Fruit fly (Drosophila melanogaster) whole organism, adult: ENCODE results near the gene MESR3.

Experiments
- CG11617 ChIP-seq: fragments of 200-800 bp; sonication (Bioruptor generic); optimal IDR thresholded peaks from 2 replicates; lab custom pipeline; 2017; ENCODE audit warnings: mild to moderate bottlenecking, missing biosample characterization, missing genetic modification reagents, missing genetic modification characterization
- CG12768 ChIP-seq: fragments of 200-800 bp; sonication (Bioruptor generic); optimal IDR thresholded peaks from 2 replicates; lab custom pipeline; 2017; ENCODE audit warnings: missing biosample characterization, missing genetic modification characterization, mild to moderate bottlenecking, moderate library complexity, missing genetic modification reagents
- CG14711 ChIP-seq: fragments of 200-800 bp; sonication (Bioruptor generic); optimal IDR thresholded peaks from 2 replicates; lab custom pipeline; 2018; ENCODE audit warnings: missing biosample characterization, mild to moderate bottlenecking, missing genetic modification characterization, moderate library complexity
- CG33017 ChIP-seq: fragments of 200-800 bp; sonication (Bioruptor generic); optimal IDR thresholded peaks from 2 replicates; lab custom pipeline; 2018; ENCODE audit warnings: missing biosample characterization, mild to moderate bottlenecking, missing genetic modification characterization, moderate library complexity
- CG5204 ChIP-seq: fragments of 200-800 bp; sonication (Bioruptor generic); optimal IDR thresholded peaks from 2 replicates; lab custom pipeline; 2016; ENCODE audit warnings: missing biosample characterization, missing genetic modification characterization
- Clk ChIP-seq: fragments of 200-800 bp; sonication (Bioruptor generic); optimal IDR thresholded peaks from 2 replicates; lab custom pipeline; 2017; ENCODE audit warnings: missing biosample characterization, missing genetic modification characterization
- Hr96 ChIP-seq: fragments of 200-800 bp; sonication (Bioruptor generic); optimal IDR thresholded peaks from 2 replicates; lab custom pipeline; 2016; ENCODE audit warnings: missing biosample characterization, missing genetic modification characterization
- bab1 ChIP-seq: fragments of 200-800 bp; sonication (Bioruptor generic); optimal IDR thresholded peaks from 3 replicates; lab custom pipeline; 2019; ENCODE audit warnings: missing biosample characterization, mild to moderate bottlenecking, missing genetic modification characterization, moderate library complexity
- cic ChIP-seq: fragments of 200-800 bp; sonication (Bioruptor generic); optimal IDR thresholded peaks from 2 replicates; lab custom pipeline; 2017; ENCODE audit warnings: missing biosample characterization, mild to moderate bottlenecking, missing genetic modification characterization, moderate library complexity
- cnc ChIP-seq, 2 experiments: fragments of >200 bp; optimal IDR thresholded peaks; 2 replicates each; lab custom pipeline; 2017
- kay ChIP-seq: fragments of 200-800 bp; sonication (Bioruptor generic); peaks from one replicate; lab custom pipeline; 2016; ENCODE audit warnings: missing biosample characterization, missing genetic modification characterization, borderline replicate concordance
- ovo ChIP-seq: fragments of 200-800 bp; sonication (Bioruptor generic); optimal IDR thresholded peaks from 2 replicates; lab custom pipeline; 2016; ENCODE audit warnings: missing biosample characterization, missing genetic modification characterization
- pad ChIP-seq: fragments of 200-800 bp; sonication (Bioruptor generic); optimal IDR thresholded peaks from 3 replicates; lab custom pipeline; 2017; ENCODE audit warnings: missing biosample characterization, missing genetic modification characterization, mild to moderate bottlenecking, moderate library complexity, missing genetic modification reagents

- TF ChIP-seq Clk (no peak), kay (GFP tag; lab: Kevin White, UChicago) (no peak), CG14711 (tag; lab: Kevin White, UChicago) (no peak), cic (GFP tag; lab: Kevin White, UChicago) (no peak), CG33017 (tag; lab: Kevin White, UChicago) (no peak), CG12768 (no peak), cnc (optimal IDR thresholded peaks at IDR 0.05; lab: Kevin White, UChicago) (no peak), Hr96 (GFP tag; lab: Kevin White, UChicago) (no peak), CG5204 (no peak), ovo (GFP tag; lab: Kevin White, UChicago) (no peak), pad (no peak), bab1 (GFP tag; lab: Kevin White, UChicago) (no peak), CG11617 (GFP tag; lab: Kevin White, UChicago) (no peak)
Observed at dm6 chr2L:18673185-18673584, 56.1 kb downstream of the MESR3 start, which contains the start of gene CG43339.
